Worm (Caenorhabditis elegans) whole organism, midembryonic: ENCODE results near the gene ggtb-1.
"Not testable (repeated sequence)": the region's sequence is repeated elsewhere in the genome, so short reads cannot be mapped to it uniquely, and the experiment has no call there.

ENCODE experiments used
- T22C8.4 ChIP-seq: fragments of 200-800 bp; sonication (Bioruptor generic); IDR thresholded peaks from 2 replicates; pipeline ENCODE4 v1.3.6; 2022; ENCODE audit warnings: missing genetic modification characterization, missing compliant biosample characterization
- cog-1 ChIP-seq: sonication (generic microtip); optimal IDR thresholded peaks from 2 replicates; lab custom pipeline; 2016; ENCODE audit warnings: missing genetic modification characterization, missing compliant biosample characterization
- flt-1 ChIP-seq: fragments of 200-800 bp; sonication (Bioruptor generic); IDR thresholded peaks from 2 replicates; pipeline ENCODE4 v1.3.6; 2022; ENCODE audit warnings: missing genetic modification characterization, missing compliant biosample characterization
- klf-2 ChIP-seq: fragments of 200-800 bp; sonication (Bioruptor generic); conservative IDR thresholded peaks from 2 replicates; pipeline ENCODE4 v1.3.6; 2022; ENCODE audit warnings: missing genetic modification reagents, missing genetic modification characterization, missing compliant biosample characterization
- med-1 ChIP-seq: sonication (generic microtip); optimal IDR thresholded peaks from 2 replicates; lab custom pipeline; 2017; ENCODE audit warnings: missing genetic modification characterization, mild to moderate bottlenecking, missing compliant biosample characterization, antibody characterized with exemption, missing genetic modification reagents; ENCODE audit not compliant: insufficient read depth
- ref-1 ChIP-seq: fragments of 200-800 bp; sonication (Bioruptor generic); conservative IDR thresholded peaks from 2 replicates; pipeline ENCODE4 v1.3.6; 2022; ENCODE audit warnings: missing genetic modification reagents, missing genetic modification characterization, missing compliant biosample characterization
- tab-1 ChIP-seq: fragments of 200-800 bp; sonication (Bioruptor generic); IDR thresholded peaks from 2 replicates; pipeline ENCODE4 v1.3.6; 2022; ENCODE audit warnings: missing genetic modification characterization, missing compliant biosample characterization
- ztf-23 ChIP-seq: fragments of 200-800 bp; sonication (Bioruptor generic); IDR thresholded peaks from 2 replicates; pipeline ENCODE4 v1.3.6; 2022; ENCODE audit warnings: missing genetic modification reagents, missing genetic modification characterization, missing compliant biosample characterization
- ztf-29 ChIP-seq: fragments of 200-800 bp; sonication (Bioruptor generic); IDR thresholded peaks from 2 replicates; pipeline ENCODE4 v1.3.6; 2022; ENCODE audit warnings: missing genetic modification reagents, missing genetic modification characterization, missing compliant biosample characterization

Gene ggtb-1

ce11 chrIII:7124364-7124763 lies 9.2 kb upstream of the ggtb-1 start, which contains the start of gene B0280.2:
B0280.2 (plus strand) TSS chrIII:7124664.
- TF ChIP-seq med-1 (GFP tag; lab: Kevin White, UChicago) (no peak), ref-1 (GFP tag; lab: Robert Waterston, UW) (no peak)

ce11 chrIII:7128601-7129000 lies 5.0 kb upstream of the ggtb-1 start, which contains the start of gene viro-2:
viro-2 (plus strand) TSS chrIII:7128901.
- not testable (repeated sequence) for TF ChIP-seq ref-1 (GFP tag; lab: Robert Waterston, UW); klf-2 (GFP tag; lab: Robert Waterston, UW); cog-1

ce11 chrIII:7136015-7136414 lies 2.4 kb downstream of the ggtb-1 start, which contains the start of gene B0280.17:
B0280.17 (minus strand) TSS chrIII:7136115.
- TF ChIP-seq cog-1 (no peak), med-1 (GFP tag; lab: Kevin White, UChicago) (no peak), klf-2 (GFP tag; lab: Robert Waterston, UW) (no peak), flt-1 (no peak), T22C8.4 (no peak), ztf-29 (no peak), tab-1 (GFP tag; lab: Robert Waterston, UW) (no peak), ztf-23 (no peak), ref-1 (GFP tag; lab: Robert Waterston, UW) (no peak)

- TF ChIP-seq T22C8.4 = no peak
- no peak for TF ChIP-seq cog-1
- TF ChIP-seq ref-1 (GFP tag; lab: Robert Waterston, UW) = no peak
- no peak for TF ChIP-seq klf-2 (GFP tag; lab: Robert Waterston, UW)
- no peak for TF ChIP-seq tab-1 (GFP tag; lab: Robert Waterston, UW)
- TF ChIP-seq ztf-29 = no peak
- no peak for TF ChIP-seq med-1 (GFP tag; lab: Kevin White, UChicago)
- no peak for TF ChIP-seq flt-1
- TF ChIP-seq ztf-23 = no peak
Measured at ce11 chrIII:7138178-7138577, 4.6 kb downstream of the ggtb-1 start, which contains the start of gene B0280.11. B0280.11 (minus strand) TSS chrIII:7138278.

ce11 chrIII:7140228-7140710 lies 6.7 kb downstream of the ggtb-1 start:
- no peak for TF ChIP-seq cog-1
- peak; percentile 63; the same call in 1 of the 2 replicates for TF ChIP-seq flt-1
- no peak for TF ChIP-seq T22C8.4

ce11 chrIII:7141285-7141715 lies 7.7 kb downstream of the ggtb-1 start:
- no peak for TF ChIP-seq T22C8.4
- TF ChIP-seq ztf-29 = no peak
- no peak for TF ChIP-seq ztf-23

- TF ChIP-seq ztf-29 (no peak), ztf-23 (no peak), T22C8.4 (no peak), cog-1 (no peak)
Measured at ce11 chrIII:7142172-7142601, 8.6 kb downstream of the ggtb-1 start.

- TF ChIP-seq ztf-23 (0 out of 2 replicates have a peak, but pooled peaks have one; percentile 48), ztf-29 (no peak)
Measured at ce11 chrIII:7144749-7145148, 11.2 kb downstream of the ggtb-1 start, which contains the start of gene glr-2. glr-2 (minus strand) TSS chrIII:7144959.

- TF ChIP-seq flt-1 (no peak), T22C8.4 (no peak), cog-1 (no peak), ref-1 (GFP tag; lab: Robert Waterston, UW) (no peak), ztf-23 (no peak), ztf-29 (no peak), klf-2 (GFP tag; lab: Robert Waterston, UW) (no peak), tab-1 (GFP tag; lab: Robert Waterston, UW) (no peak), med-1 (GFP tag; lab: Kevin White, UChicago) (no peak)
Measured at ce11 chrIII:7146341-7146740, 12.8 kb downstream of the ggtb-1 start.

ce11 chrIII:7148191-7148590 lies 14.6 kb downstream of the ggtb-1 start:
- no peak for TF ChIP-seq klf-2 (GFP tag; lab: Robert Waterston, UW)
- TF ChIP-seq flt-1 = no peak
- no peak for TF ChIP-seq ztf-23
- TF ChIP-seq tab-1 (GFP tag; lab: Robert Waterston, UW) = no peak
- no peak for TF ChIP-seq ref-1 (GFP tag; lab: Robert Waterston, UW)
- no peak for TF ChIP-seq T22C8.4

ce11 chrIII:7150162-7150561 lies 16.6 kb downstream of the ggtb-1 start:
- TF ChIP-seq cog-1 = no peak
- TF ChIP-seq med-1 (GFP tag; lab: Kevin White, UChicago) = no peak
- TF ChIP-seq tab-1 (GFP tag; lab: Robert Waterston, UW) = no peak
- no peak for TF ChIP-seq T22C8.4
- TF ChIP-seq ref-1 (GFP tag; lab: Robert Waterston, UW) = no peak
- no peak for TF ChIP-seq ztf-29
- TF ChIP-seq klf-2 (GFP tag; lab: Robert Waterston, UW) = no peak
- TF ChIP-seq flt-1 = no peak
- TF ChIP-seq ztf-23 = no peak

ce11 chrIII:7152569-7152968 lies 19.0 kb downstream of the ggtb-1 start:
- TF ChIP-seq ztf-23 (no peak), tab-1 (GFP tag; lab: Robert Waterston, UW) (no peak), ztf-29 (no peak), T22C8.4 (no peak), med-1 (GFP tag; lab: Kevin White, UChicago) (no peak), flt-1 (no peak), cog-1 (no peak), klf-2 (GFP tag; lab: Robert Waterston, UW) (no peak), ref-1 (GFP tag; lab: Robert Waterston, UW) (no peak)
